Worm (Caenorhabditis elegans) whole organism, midembryonic: ENCODE results near the gene F35G12.7.
A peak's percentile ranks its signal among the peaks of the same experiment; 100 is the strongest.

Experiments
- T22C8.4 ChIP-seq: fragments of 200-800 bp; sonication (Bioruptor generic); IDR thresholded peaks from 2 replicates; pipeline ENCODE4 v1.3.6; 2022; ENCODE audit warnings: missing genetic modification characterization, missing compliant biosample characterization
- cog-1 ChIP-seq: sonication (generic microtip); optimal IDR thresholded peaks from 2 replicates; lab custom pipeline; 2016; ENCODE audit warnings: missing genetic modification characterization, missing compliant biosample characterization
- flt-1 ChIP-seq: fragments of 200-800 bp; sonication (Bioruptor generic); IDR thresholded peaks from 2 replicates; pipeline ENCODE4 v1.3.6; 2022; ENCODE audit warnings: missing genetic modification characterization, missing compliant biosample characterization
- klf-2 ChIP-seq: fragments of 200-800 bp; sonication (Bioruptor generic); conservative IDR thresholded peaks from 2 replicates; pipeline ENCODE4 v1.3.6; 2022; ENCODE audit warnings: missing genetic modification reagents, missing genetic modification characterization, missing compliant biosample characterization
- med-1 ChIP-seq: sonication (generic microtip); optimal IDR thresholded peaks from 2 replicates; lab custom pipeline; 2017; ENCODE audit warnings: missing genetic modification characterization, mild to moderate bottlenecking, missing compliant biosample characterization, antibody characterized with exemption, missing genetic modification reagents; ENCODE audit not compliant: insufficient read depth
- ref-1 ChIP-seq: fragments of 200-800 bp; sonication (Bioruptor generic); conservative IDR thresholded peaks from 2 replicates; pipeline ENCODE4 v1.3.6; 2022; ENCODE audit warnings: missing genetic modification reagents, missing genetic modification characterization, missing compliant biosample characterization
- tab-1 ChIP-seq: fragments of 200-800 bp; sonication (Bioruptor generic); IDR thresholded peaks from 2 replicates; pipeline ENCODE4 v1.3.6; 2022; ENCODE audit warnings: missing genetic modification characterization, missing compliant biosample characterization
- ztf-23 ChIP-seq: fragments of 200-800 bp; sonication (Bioruptor generic); IDR thresholded peaks from 2 replicates; pipeline ENCODE4 v1.3.6; 2022; ENCODE audit warnings: missing genetic modification reagents, missing genetic modification characterization, missing compliant biosample characterization
- ztf-29 ChIP-seq: fragments of 200-800 bp; sonication (Bioruptor generic); IDR thresholded peaks from 2 replicates; pipeline ENCODE4 v1.3.6; 2022; ENCODE audit warnings: missing genetic modification reagents, missing genetic modification characterization, missing compliant biosample characterization

F35G12.7 gene

ce11 chrIII:4568455-4568854 lies 18.7 kb downstream of the F35G12.7 start, which contains the start of gene idhg-1:
idhg-1 (plus strand) TSS chrIII:4568797.
- TF ChIP-seq T22C8.4 (GFP tag; lab: Robert Waterston, UW) (peak; percentile 92), med-1 (GFP tag; lab: Kevin White, UChicago) (peak; percentile 100), cog-1 (tag; lab: Kevin White, UChicago) (peak; percentile 89), ztf-29 (GFP tag; lab: Robert Waterston, UW) (peak; percentile 96), ztf-23 (GFP tag; lab: Robert Waterston, UW) (peak; percentile 98), flt-1 (GFP tag; lab: Robert Waterston, UW) (peak; percentile 98), klf-2 (GFP tag; lab: Robert Waterston, UW) (peak; percentile 97), ref-1 (GFP tag; lab: Robert Waterston, UW) (peak; percentile 97), tab-1 (GFP tag; lab: Robert Waterston, UW) (peak; percentile 99)

- TF ChIP-seq T22C8.4 (GFP tag; lab: Robert Waterston, UW) (no peak), flt-1 (GFP tag; lab: Robert Waterston, UW) (no peak), ztf-29 (GFP tag; lab: Robert Waterston, UW) (no peak), klf-2 (GFP tag; lab: Robert Waterston, UW) (no peak), tab-1 (GFP tag; lab: Robert Waterston, UW) (no peak), med-1 (GFP tag; lab: Kevin White, UChicago) (no peak)
Observed at ce11 chrIII:4568030-4568429, 19.1 kb downstream of the F35G12.7 start, which contains the start of gene mlcd-1. mlcd-1 (minus strand) TSS chrIII:4568130.

- no peak for TF ChIP-seq T22C8.4 (GFP tag; lab: Robert Waterston, UW)
Observed at ce11 chrIII:4562070-4562788, 24.9 kb downstream of the F35G12.7 start, which contains the start of gene pan-1. pan-1 (plus strand) TSS chrIII:4562738.

ce11 chrIII:4561286-4561685 lies 25.8 kb downstream of the F35G12.7 start:
- TF ChIP-seq flt-1 (GFP tag; lab: Robert Waterston, UW) (no peak), tab-1 (GFP tag; lab: Robert Waterston, UW) (no peak), T22C8.4 (GFP tag; lab: Robert Waterston, UW) (no peak), klf-2 (GFP tag; lab: Robert Waterston, UW) (no peak), med-1 (GFP tag; lab: Kevin White, UChicago) (no peak), cog-1 (tag; lab: Kevin White, UChicago) (no peak), ztf-23 (GFP tag; lab: Robert Waterston, UW) (no peak), ztf-29 (GFP tag; lab: Robert Waterston, UW) (no peak), ref-1 (GFP tag; lab: Robert Waterston, UW) (no peak)

ce11 chrIII:4560393-4560890 lies 26.7 kb downstream of the F35G12.7 start:
- TF ChIP-seq ref-1 (GFP tag; lab: Robert Waterston, UW) (no peak), ztf-23 (GFP tag; lab: Robert Waterston, UW) (no peak), cog-1 (tag; lab: Kevin White, UChicago) (peak; percentile 16)

- TF ChIP-seq tab-1 (GFP tag; lab: Robert Waterston, UW), result no peak
- TF ChIP-seq klf-2 (GFP tag; lab: Robert Waterston, UW), result no peak
- TF ChIP-seq flt-1 (GFP tag; lab: Robert Waterston, UW), result no peak
- TF ChIP-seq cog-1 (tag; lab: Kevin White, UChicago), result no peak
- no peak for TF ChIP-seq T22C8.4 (GFP tag; lab: Robert Waterston, UW)
- no peak for TF ChIP-seq ztf-23 (GFP tag; lab: Robert Waterston, UW)
- TF ChIP-seq ztf-29 (GFP tag; lab: Robert Waterston, UW), result no peak
- no peak for TF ChIP-seq ref-1 (GFP tag; lab: Robert Waterston, UW)
- TF ChIP-seq med-1 (GFP tag; lab: Kevin White, UChicago), result no peak
Observed at ce11 chrIII:4555345-4555744, 31.8 kb downstream of the F35G12.7 start.

- TF ChIP-seq T22C8.4 (GFP tag; lab: Robert Waterston, UW) (no peak), ref-1 (GFP tag; lab: Robert Waterston, UW) (no peak), flt-1 (GFP tag; lab: Robert Waterston, UW) (no peak), ztf-29 (GFP tag; lab: Robert Waterston, UW) (no peak), ztf-23 (GFP tag; lab: Robert Waterston, UW) (no peak), med-1 (GFP tag; lab: Kevin White, UChicago) (no peak), tab-1 (GFP tag; lab: Robert Waterston, UW) (no peak), cog-1 (tag; lab: Kevin White, UChicago) (no peak), klf-2 (GFP tag; lab: Robert Waterston, UW) (no peak)
Observed at ce11 chrIII:4553316-4553715, 33.8 kb downstream of the F35G12.7 start, which contains the start of gene imph-1. imph-1 (plus strand) TSS chrIII:4553616.

- TF ChIP-seq tab-1 (GFP tag; lab: Robert Waterston, UW) (no peak), med-1 (GFP tag; lab: Kevin White, UChicago) (no peak), flt-1 (GFP tag; lab: Robert Waterston, UW) (no peak), ztf-29 (GFP tag; lab: Robert Waterston, UW) (no peak), cog-1 (tag; lab: Kevin White, UChicago) (no peak), ztf-23 (GFP tag; lab: Robert Waterston, UW) (no peak), ref-1 (GFP tag; lab: Robert Waterston, UW) (no peak), T22C8.4 (GFP tag; lab: Robert Waterston, UW) (no peak), klf-2 (GFP tag; lab: Robert Waterston, UW) (no peak)
Observed at ce11 chrIII:4552872-4553271, 34.3 kb downstream of the F35G12.7 start.

- no peak for TF ChIP-seq klf-2 (GFP tag; lab: Robert Waterston, UW)
- no peak for TF ChIP-seq med-1 (GFP tag; lab: Kevin White, UChicago)
- no peak for TF ChIP-seq ref-1 (GFP tag; lab: Robert Waterston, UW)
- TF ChIP-seq T22C8.4 (GFP tag; lab: Robert Waterston, UW), result no peak
- no peak for TF ChIP-seq cog-1 (tag; lab: Kevin White, UChicago)
- TF ChIP-seq ztf-23 (GFP tag; lab: Robert Waterston, UW), result no peak
- TF ChIP-seq ztf-29 (GFP tag; lab: Robert Waterston, UW), result no peak
- no peak for TF ChIP-seq flt-1 (GFP tag; lab: Robert Waterston, UW)
Observed at ce11 chrIII:4551963-4552362, 35.2 kb downstream of the F35G12.7 start.
